Fruit fly (Drosophila melanogaster): ENCODE data around the gene CG16853.

- TF ChIP-seq Blimp-1 (GFP tag; optimal IDR thresholded peaks at IDR 0.05) (no peak), ss (GFP tag; optimal IDR thresholded peaks at IDR 0.05) (no peak), eg (GFP tag; IDR thresholded peaks at IDR 0.05) (no peak), dsx (GFP tag; optimal IDR thresholded peaks at IDR 0.05; ENCODE audit: poor library complexity, severe bottlenecking) (no peak), Ets21C (GFP tag; optimal IDR thresholded peaks at IDR 0.05) (no peak), CG8632 (GFP tag; optimal IDR thresholded peaks at IDR 0.05) (no peak), salr (GFP tag; optimal IDR thresholded peaks at IDR 0.05) (no peak), CG4318 (GFP tag; optimal IDR thresholded peaks at IDR 0.05) (no peak), Sox15 (GFP tag; optimal IDR thresholded peaks at IDR 0.05) (no peak), CG3919 (GFP tag; optimal IDR thresholded peaks at IDR 0.05) (no peak), CG6854 (GFP tag; optimal IDR thresholded peaks at IDR 0.05) (no peak), pdm3 (GFP tag; optimal IDR thresholded peaks at IDR 0.05) (no peak)
Observed at dm6 chr2L:13586655-13587054, 44.6 kb downstream of the CG16853 start.
